Worm (Caenorhabditis elegans): ENCODE results near the gene Y49F6B.20.
"Not testable (repeated sequence)": the region's sequence is repeated elsewhere in the genome, so short reads cannot be mapped to it uniquely, and the experiment has no call there.

The Y49F6B.20 gene

ce11 chrII:3472316-3472715 lies 1.9 kb upstream of the Y49F6B.20 start, which contains the start of gene Y49F6B.12:
Gene Y49F6B.12, minus strand, starts transcription at chrII:3472416.
- TF ChIP-seq blmp-1 (tag; optimal IDR thresholded peaks at IDR 0.05) (no peak), drap-1 (GFP tag; optimal IDR thresholded peaks at IDR 0.05) (no peak), zip-8 (tag; optimal IDR thresholded peaks at IDR 0.05) (no peak), ceh-39 (tag; optimal IDR thresholded peaks at IDR 0.05) (no peak), unc-120 (tag; optimal IDR thresholded peaks at IDR 0.05; ENCODE audit: poor library complexity, severe bottlenecking) (no peak), M03D4.4 (tag; optimal IDR thresholded peaks at IDR 0.05) (no peak), pha-4 (tag; optimal IDR thresholded peaks at IDR 0.05) (no peak), mep-1 (tag; optimal IDR thresholded peaks at IDR 0.05) (no peak), sptf-1 (tag; optimal IDR thresholded peaks at IDR 0.05) (no peak), flh-1 (GFP tag; optimal IDR thresholded peaks at IDR 0.05) (no peak), elt-3 (tag; optimal IDR thresholded peaks at IDR 0.05) (no peak), tbx-8 (GFP tag; optimal IDR thresholded peaks at IDR 0.05) (no peak), unc-62 (GFP tag; optimal IDR thresholded peaks at IDR 0.05) (no peak), nhr-76 (tag; optimal IDR thresholded peaks at IDR 0.05) (no peak), ceh-43 (GFP tag; optimal IDR thresholded peaks at IDR 0.05) (no peak), bed-3 (GFP tag; optimal IDR thresholded peaks at IDR 0.05) (no peak), mab-5 (tag; optimal IDR thresholded peaks at IDR 0.05) (no peak), nhr-2 (tag; optimal IDR thresholded peaks at IDR 0.05) (no peak), mls-2 (tag; optimal IDR thresholded peaks at IDR 0.05) (no peak)

ce11 chrII:3471603-3472002 lies 1.2 kb upstream of the Y49F6B.20 start, which contains the start of gene Y49F6B.13:
Gene Y49F6B.13, minus strand, starts transcription at chrII:3471703.
- no peak for TF ChIP-seq mep-1 (tag; optimal IDR thresholded peaks at IDR 0.05)
- TF ChIP-seq nhr-12 (tag; optimal IDR thresholded peaks at IDR 0.05) = no peak
- TF ChIP-seq tbx-8 (GFP tag; optimal IDR thresholded peaks at IDR 0.05) = no peak
- TF ChIP-seq bed-3 (GFP tag; optimal IDR thresholded peaks at IDR 0.05) = no peak
- TF ChIP-seq elt-1 (tag; optimal IDR thresholded peaks at IDR 0.05; ENCODE audit: borderline replicate concordance, insufficient read depth) = no peak
- no peak for TF ChIP-seq unc-39 (tag; optimal IDR thresholded peaks at IDR 0.05)
- no peak for TF ChIP-seq unc-120 (tag; optimal IDR thresholded peaks at IDR 0.05; ENCODE audit: poor library complexity, severe bottlenecking)
- TF ChIP-seq ham-2 (GFP tag; optimal IDR thresholded peaks at IDR 0.05) = no peak

- TF ChIP-seq pha-4, cnd-1, hlh-1 (tag; optimal IDR thresholded peaks at IDR 0.05): not testable (repeated sequence)
Measured at ce11 chrII:3464580-3464979, 5.9 kb downstream of the Y49F6B.20 start, which contains the start of gene C16C8.10. Gene C16C8.10, minus strand, starts transcription at chrII:3464680.

- TF ChIP-seq bed-3 (GFP tag; optimal IDR thresholded peaks at IDR 0.05) = no peak
- no peak for TF ChIP-seq unc-62 (GFP tag; optimal IDR thresholded peaks at IDR 0.05)
- TF ChIP-seq nhr-237 (tag; optimal IDR thresholded peaks at IDR 0.05) = no peak
- no peak for TF ChIP-seq ztf-11 (tag; optimal IDR thresholded peaks at IDR 0.05)
Measured at ce11 chrII:3463097-3463496, 7.4 kb downstream of the Y49F6B.20 start, which contains the start of gene C16C8.9. Gene C16C8.9, minus strand, starts transcription at chrII:3463197.

ce11 chrII:3461586-3461985 lies 8.9 kb downstream of the Y49F6B.20 start, which contains the start of gene C16C8.8:
Gene C16C8.8, minus strand, starts transcription at chrII:3461686.
- TF ChIP-seq mls-2 (tag; optimal IDR thresholded peaks at IDR 0.05) (no peak), lin-13 (tag; optimal IDR thresholded peaks at IDR 0.05) (no peak), nhr-2 (tag; optimal IDR thresholded peaks at IDR 0.05) (no peak), ces-1 (GFP tag; optimal IDR thresholded peaks at IDR 0.05) (no peak), lsy-2 (tag; optimal IDR thresholded peaks at IDR 0.05) (no peak), elt-3 (tag; optimal IDR thresholded peaks at IDR 0.05) (no peak), nhr-28 (tag; optimal IDR thresholded peaks at IDR 0.05) (no peak), flh-1 (GFP tag; optimal IDR thresholded peaks at IDR 0.05) (no peak), ceh-39 (tag; optimal IDR thresholded peaks at IDR 0.05) (no peak), snpc-4 (tag; optimal IDR thresholded peaks at IDR 0.05) (no peak)

- TF ChIP-seq sem-2 (GFP tag; optimal IDR thresholded peaks at IDR 0.05) = no peak
- no peak for TF ChIP-seq ces-1 (GFP tag; optimal IDR thresholded peaks at IDR 0.05)
- no peak for TF ChIP-seq lsy-2 (tag; optimal IDR thresholded peaks at IDR 0.05)
- no peak for TF ChIP-seq snpc-4 (tag; optimal IDR thresholded peaks at IDR 0.05)
- TF ChIP-seq nhr-12 (tag; optimal IDR thresholded peaks at IDR 0.05) = no peak
- no peak for TF ChIP-seq ceh-83 (GFP tag; optimal IDR thresholded peaks at IDR 0.05)
- no peak for TF ChIP-seq ceh-43 (GFP tag; optimal IDR thresholded peaks at IDR 0.05)
- TF ChIP-seq M03D4.4 (tag; optimal IDR thresholded peaks at IDR 0.05) = no peak
- TF ChIP-seq pha-4 (tag; optimal IDR thresholded peaks at IDR 0.05) = no peak
- TF ChIP-seq hlh-1 (tag; optimal IDR thresholded peaks at IDR 0.05) = no peak
- no peak for TF ChIP-seq sptf-1 (tag; optimal IDR thresholded peaks at IDR 0.05)
- no peak for TF ChIP-seq lin-32 (GFP tag; optimal IDR thresholded peaks at IDR 0.05)
- no peak for TF ChIP-seq mab-5 (tag; optimal IDR thresholded peaks at IDR 0.05)
Measured at ce11 chrII:3460048-3460447, 10.4 kb downstream of the Y49F6B.20 start, which contains the start of gene C16C8.7. Gene C16C8.7, minus strand, starts transcription at chrII:3460148.
